Worm (Caenorhabditis elegans) whole organism, L2 larva: Measurements from ENCODE around the gene enol-1.

Experiments
- F13H6.1 ChIP-seq: sonication (generic microtip); optimal IDR thresholded peaks from 2 replicates; lab custom pipeline; 2016; ENCODE audit warnings: missing genetic modification characterization, missing compliant biosample characterization
- R02D3.7 ChIP-seq: fragments of 150-350 bp; optimal IDR thresholded peaks from 2 replicates; lab custom pipeline; 2014; ENCODE audit warnings: missing biosample characterization, missing genetic modification characterization
- alr-1 ChIP-seq: fragments of 150-350 bp; optimal IDR thresholded peaks from 2 replicates; lab custom pipeline; 2014; ENCODE audit warnings: missing biosample characterization, missing genetic modification characterization
- aly-2 ChIP-seq: fragments of 150-350 bp; optimal IDR thresholded peaks from 2 replicates; lab custom pipeline; 2014; ENCODE audit warnings: missing biosample characterization, missing genetic modification characterization
- ama-1 ChIP-seq: fragments of 150-350 bp; optimal IDR thresholded peaks from 2 replicates; lab custom pipeline; 2018; ENCODE audit warnings: inconsistent platforms
- blmp-1 ChIP-seq: sonication (generic microtip); optimal IDR thresholded peaks from 2 replicates; lab custom pipeline; 2017; ENCODE audit warnings: missing genetic modification characterization, mild to moderate bottlenecking, missing compliant biosample characterization, antibody characterized with exemption, moderate library complexity; ENCODE audit not compliant: insufficient read depth
- crh-2 ChIP-seq: sonication (generic microtip); optimal IDR thresholded peaks from 2 replicates; lab custom pipeline; 2017; ENCODE audit warnings: missing biosample characterization, missing genetic modification characterization
- dmd-4 ChIP-seq: sonication (generic microtip); optimal IDR thresholded peaks from 2 replicates; lab custom pipeline; 2017; ENCODE audit warnings: missing biosample characterization, missing genetic modification characterization
- egl-27 ChIP-seq: sonication (generic microtip); optimal IDR thresholded peaks from 3 replicates; lab custom pipeline; 2017; ENCODE audit warnings: missing biosample characterization, missing genetic modification reagents, missing genetic modification characterization
- elt-1 ChIP-seq: fragments of 150-350 bp; optimal IDR thresholded peaks from 2 replicates; lab custom pipeline; 2014; ENCODE audit warnings: missing biosample characterization, missing genetic modification characterization
- fos-1 ChIP-seq: fragments of 150-350 bp; optimal IDR thresholded peaks from 2 replicates; lab custom pipeline; 2014; ENCODE audit warnings: missing biosample characterization, missing genetic modification characterization
- gmeb-1 ChIP-seq: fragments of 150-350 bp; optimal IDR thresholded peaks from 2 replicates; lab custom pipeline; 2014; ENCODE audit warnings: missing biosample characterization, missing genetic modification characterization
- lin-11 ChIP-seq: fragments of 150-350 bp; sonication (generic microtip); optimal IDR thresholded peaks from 2 replicates; lab custom pipeline; 2014; ENCODE audit warnings: missing biosample characterization, missing genetic modification characterization, inconsistent platforms, mixed read lengths
- lin-39 ChIP-seq: fragments of 150-350 bp; optimal IDR thresholded peaks from 2 replicates; lab custom pipeline; 2014; ENCODE audit warnings: missing biosample characterization, missing genetic modification reagents, missing genetic modification characterization
- lsy-2 ChIP-seq, 2 experiments: fragments of 150-350 bp in 1 of 2; sonication (generic microtip) in 1 of 2; optimal IDR thresholded peaks; 2 replicates each; lab custom pipeline; 2014 to 2017; ENCODE audit warnings: missing biosample characterization in 2 of 2, missing genetic modification characterization in 2 of 2
- mbf-1 ChIP-seq: sonication (generic microtip); optimal IDR thresholded peaks from 2 replicates; lab custom pipeline; 2017; ENCODE audit warnings: missing biosample characterization, missing genetic modification characterization
- nhr-10 ChIP-seq: sonication (generic microtip); optimal IDR thresholded peaks from 2 replicates; lab custom pipeline; 2017; ENCODE audit warnings: missing biosample characterization, missing genetic modification characterization
- nhr-12 ChIP-seq: fragments of 150-350 bp; optimal IDR thresholded peaks from 2 replicates; lab custom pipeline; 2014; ENCODE audit warnings: missing biosample characterization, missing genetic modification characterization
- nhr-21 ChIP-seq: fragments of 150-350 bp; optimal IDR thresholded peaks from 2 replicates; lab custom pipeline; 2014; ENCODE audit warnings: missing biosample characterization, missing genetic modification characterization
- nhr-23 ChIP-seq: fragments of 150-350 bp; optimal IDR thresholded peaks from 2 replicates; lab custom pipeline; 2014; ENCODE audit warnings: missing biosample characterization, missing genetic modification reagents, missing genetic modification characterization
- nhr-25 ChIP-seq: fragments of 150-350 bp; sonication (generic microtip); optimal IDR thresholded peaks from 3 replicates; lab custom pipeline; 2014; ENCODE audit warnings: missing biosample characterization, missing genetic modification characterization
- nhr-6 ChIP-seq: fragments of 150-350 bp; optimal IDR thresholded peaks from 2 replicates; lab custom pipeline; 2014; ENCODE audit warnings: missing biosample characterization, missing genetic modification characterization
- sem-4 ChIP-seq: fragments of 150-350 bp; optimal IDR thresholded peaks from 2 replicates; lab custom pipeline; 2014; ENCODE audit warnings: missing biosample characterization, missing genetic modification reagents, missing genetic modification characterization
- skn-1 ChIP-seq: sonication (generic microtip); optimal IDR thresholded peaks from 2 replicates; lab custom pipeline; 2017; ENCODE audit warnings: missing biosample characterization, missing genetic modification characterization
- sma-3 ChIP-seq: sonication (generic microtip); optimal IDR thresholded peaks from 2 replicates; lab custom pipeline; 2016; ENCODE audit warnings: missing genetic modification reagents, missing genetic modification characterization, missing compliant biosample characterization
- unc-39 ChIP-seq: fragments of 150-350 bp; optimal IDR thresholded peaks from 2 replicates; lab custom pipeline; 2014; ENCODE audit warnings: missing biosample characterization, missing genetic modification characterization
- unc-55 ChIP-seq: fragments of 150-350 bp; sonication (generic microtip); optimal IDR thresholded peaks from 3 replicates; lab custom pipeline; 2014; ENCODE audit warnings: missing biosample characterization, missing genetic modification reagents, missing genetic modification characterization
- unc-62 ChIP-seq: fragments of 150-350 bp; optimal IDR thresholded peaks from 2 replicates; lab custom pipeline; 2014; ENCODE audit warnings: missing biosample characterization, missing genetic modification reagents, missing genetic modification characterization
- zag-1 ChIP-seq: fragments of 150-350 bp; optimal IDR thresholded peaks from 2 replicates; lab custom pipeline; 2014; ENCODE audit warnings: missing biosample characterization, missing genetic modification characterization
- ztf-11 ChIP-seq: sonication (generic microtip); optimal IDR thresholded peaks from 2 replicates; lab custom pipeline; 2017; ENCODE audit warnings: missing biosample characterization, missing genetic modification characterization

The enol-1 gene

DNA sequence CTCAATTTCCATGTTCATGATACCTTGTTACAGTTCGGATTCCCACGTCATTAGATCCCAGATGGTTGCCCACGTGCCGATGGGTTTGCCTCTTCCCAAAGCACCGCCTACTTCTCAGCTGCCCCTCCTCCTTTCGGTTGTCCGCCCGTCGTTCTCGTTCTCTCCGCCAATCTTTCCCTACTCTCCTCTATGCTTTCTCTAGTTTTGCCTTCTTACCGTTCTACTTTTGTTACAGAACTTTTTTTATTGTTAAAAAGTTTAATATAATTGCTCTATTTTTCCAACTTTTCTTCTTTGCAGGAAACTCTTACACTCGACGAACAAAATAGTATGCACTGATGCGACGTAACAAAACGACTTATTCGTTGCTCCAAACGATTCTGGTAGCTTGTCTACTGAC lies 34.3 kb upstream of the enol-1 start, which contains the start of gene lat-1:
Gene lat-1, plus strand, starts transcription at position 301 of the 400 bp plus-strand sequence.
- TF ChIP-seq ama-1 (lab: Kevin White, UChicago), result no peak

DNA sequence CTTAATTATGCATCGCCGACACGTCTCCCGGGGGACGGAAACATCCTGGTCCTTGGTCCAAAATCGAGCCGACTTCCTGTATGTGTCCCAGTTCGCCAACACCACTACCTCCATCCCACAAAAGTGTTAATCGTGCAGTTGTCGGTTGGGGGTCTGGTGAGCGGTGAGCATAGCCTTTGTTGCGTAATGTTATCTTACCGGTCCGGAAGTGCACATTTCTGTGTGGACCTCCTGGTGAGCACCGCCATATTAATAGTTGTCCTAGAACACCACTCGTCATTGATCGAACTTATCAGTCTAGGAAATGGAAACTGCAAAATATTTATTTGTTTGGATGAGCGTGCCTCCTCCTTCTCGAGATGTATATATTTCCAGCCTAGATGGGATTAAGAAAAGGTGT lies 33.6 kb upstream of the enol-1 start:
- no peak for TF ChIP-seq ztf-11 (tag; lab: Kevin White, UChicago)
- TF ChIP-seq crh-2 (tag; lab: Kevin White, UChicago), result no peak
- no peak for TF ChIP-seq fos-1 (tag; lab: Kevin White, UChicago)

DNA sequence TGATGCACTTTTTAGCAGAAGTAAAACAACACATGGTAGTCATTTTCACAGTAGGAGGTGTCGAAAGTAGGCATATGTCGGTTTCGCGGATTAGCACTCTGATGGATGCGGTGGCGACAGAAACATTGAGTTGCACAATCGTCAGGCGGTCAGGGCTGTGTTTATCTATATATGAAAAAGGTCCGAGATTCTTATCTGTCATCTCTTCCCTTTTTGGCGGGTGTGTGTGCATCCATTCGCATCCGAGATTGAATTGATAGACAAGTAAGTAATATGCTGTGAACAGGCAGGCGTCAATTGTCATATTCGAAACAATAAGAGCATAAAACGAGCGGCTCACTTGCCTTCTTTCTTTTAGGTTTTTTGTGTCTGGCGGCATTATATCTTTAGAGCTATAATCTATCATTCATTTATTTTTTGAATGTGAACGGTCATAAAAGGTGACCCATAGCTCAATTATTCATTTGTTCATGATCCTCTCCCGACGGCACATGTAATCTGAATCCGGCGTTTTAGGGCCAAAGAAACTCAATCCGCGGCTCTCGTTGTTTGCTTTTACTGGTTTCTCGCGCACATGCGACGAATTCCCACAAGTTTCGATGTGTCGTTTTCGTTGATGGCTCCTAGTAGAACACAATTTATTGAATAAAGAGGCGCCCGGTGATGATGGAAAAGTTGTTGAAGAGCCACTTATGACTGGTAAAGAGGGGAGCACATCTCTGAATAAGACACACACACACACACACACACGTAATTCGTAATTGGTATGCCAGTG lies 32.0 kb upstream of the enol-1 start:
- TF ChIP-seq zag-1 (no peak), unc-39 (tag; lab: Kevin White, UChicago) (no peak), egl-27 (tag; lab: Kevin White, UChicago) (no peak), nhr-10 (no peak), dmd-4 (tag; lab: Kevin White, UChicago) (no peak), alr-1 (tag; lab: Kevin White, UChicago) (no peak), nhr-6 (tag; lab: Kevin White, UChicago) (no peak), sma-3 (GFP tag; lab: Kevin White, UChicago) (no peak)

ce11 chrII:8899357-8899748 lies 31.4 kb upstream of the enol-1 start:
- no peak for TF ChIP-seq dmd-4 (tag; lab: Kevin White, UChicago)

- TF ChIP-seq unc-39 (tag; lab: Kevin White, UChicago), result no peak
- TF ChIP-seq sem-4, result no peak
- TF ChIP-seq gmeb-1 (tag; lab: Kevin White, UChicago), result no peak
- no peak for TF ChIP-seq lin-39 (tag; lab: Kevin White, UChicago)
- no peak for TF ChIP-seq nhr-21 (tag; lab: Kevin White, UChicago)
- no peak for TF ChIP-seq nhr-25 (tag; lab: Kevin White, UChicago)
- no peak for TF ChIP-seq elt-1 (tag; lab: Kevin White, UChicago)
- no peak for TF ChIP-seq nhr-12
- TF ChIP-seq unc-55 (GFP tag; lab: Kevin White, UChicago), result no peak
- TF ChIP-seq F13H6.1, result no peak
- TF ChIP-seq lsy-2 (tag; optimal IDR thresholded peaks at IDR 0.05; lab: Kevin White, UChicago), result no peak
- no peak for TF ChIP-seq unc-62 (GFP tag; lab: Kevin White, UChicago)
- no peak for TF ChIP-seq zag-1
- no peak for TF ChIP-seq nhr-23 (tag; lab: Kevin White, UChicago)
These were observed 26.9 kb upstream of the enol-1 start for ce11 chrII:8903871-8904270.

- no peak for TF ChIP-seq dmd-4 (tag; lab: Kevin White, UChicago)
- no peak for TF ChIP-seq R02D3.7
- no peak for TF ChIP-seq skn-1 (tag; lab: Kevin White, UChicago)
- TF ChIP-seq nhr-6 (tag; lab: Kevin White, UChicago), result no peak
- TF ChIP-seq ztf-11 (tag; lab: Kevin White, UChicago), result no peak
- no peak for TF ChIP-seq lin-11 (tag; lab: Kevin White, UChicago)
- TF ChIP-seq mbf-1 (tag; lab: Kevin White, UChicago), result no peak
- no peak for TF ChIP-seq alr-1 (tag; lab: Kevin White, UChicago)
- no peak for TF ChIP-seq elt-1 (tag; lab: Kevin White, UChicago)
- TF ChIP-seq blmp-1 (tag; lab: Kevin White, UChicago), result no peak
- no peak for TF ChIP-seq fos-1 (tag; lab: Kevin White, UChicago)
- no peak for TF ChIP-seq zag-1
- no peak for TF ChIP-seq aly-2 (tag; lab: Kevin White, UChicago)
- no peak for TF ChIP-seq nhr-21 (tag; lab: Kevin White, UChicago)
- TF ChIP-seq nhr-10, result no peak
These were observed 18.9 kb upstream of the enol-1 start, which contains the start of gene B0457.4 for ce11 chrII:8911929-8912328. Gene B0457.4, minus strand, starts transcription at chrII:8912029.
